Worm (Caenorhabditis elegans) whole organism, young adult: ENCODE measurements around the gene btbd-10.
"Not testable (repeated sequence)": the region's sequence is repeated elsewhere in the genome, so short reads cannot be mapped to it uniquely, and the experiment has no call there.

Experiments used
- B0261.1 ChIP-seq: sonication (generic microtip); optimal IDR thresholded peaks from 2 replicates; lab custom pipeline; 2016; ENCODE audit warnings: mild to moderate bottlenecking, missing genetic modification characterization, moderate library complexity, missing compliant biosample characterization
- C06A6.2 ChIP-seq: fragments of 200-800 bp; sonication (Bioruptor generic); conservative IDR thresholded peaks from 2 replicates; pipeline ENCODE4 v1.3.6; 2022; ENCODE audit warnings: missing genetic modification characterization, missing compliant biosample characterization
- C17E4.6 ChIP-seq: fragments of 200-800 bp; sonication (Bioruptor generic); IDR thresholded peaks from 2 replicates; pipeline ENCODE4 v1.3.6; 2022; ENCODE audit warnings: missing genetic modification reagents, missing genetic modification characterization, missing compliant biosample characterization
- F33H1.4 ChIP-seq: fragments of 200-800 bp; sonication (Bioruptor generic); IDR thresholded peaks from 2 replicates; pipeline ENCODE4 v1.3.6; 2022; ENCODE audit warnings: missing genetic modification reagents, missing genetic modification characterization, missing compliant biosample characterization
- F37B4.10 ChIP-seq: fragments of 200-800 bp; sonication (Bioruptor generic); IDR thresholded peaks from 2 replicates; pipeline ENCODE4 v1.3.6; 2022; ENCODE audit warnings: missing genetic modification characterization, missing compliant biosample characterization
- K11D2.4 ChIP-seq: fragments of 200-800 bp; sonication (Bioruptor generic); IDR thresholded peaks from 2 replicates; pipeline ENCODE4 v1.3.6; 2022; ENCODE audit warnings: missing genetic modification reagents, missing genetic modification characterization, missing compliant biosample characterization
- T07F8.4 ChIP-seq: sonication (generic microtip); optimal IDR thresholded peaks from 2 replicates; lab custom pipeline; 2016; ENCODE audit warnings: mild to moderate bottlenecking, missing genetic modification characterization, moderate library complexity, missing compliant biosample characterization
- Y53G8AR.9 ChIP-seq: fragments of 200-800 bp; sonication (Bioruptor generic); conservative IDR thresholded peaks from 2 replicates; pipeline ENCODE4 v1.3.6; 2022; ENCODE audit warnings: missing genetic modification reagents, missing genetic modification characterization, missing compliant biosample characterization
- Y56A3A.18 ChIP-seq: fragments of 200-800 bp; sonication (Bioruptor generic); IDR thresholded peaks from 2 replicates; pipeline ENCODE4 v1.3.6; 2022; ENCODE audit warnings: missing genetic modification reagents, missing genetic modification characterization, missing compliant biosample characterization
- Y95B8A.8 ChIP-seq: fragments of 200-800 bp; sonication (Bioruptor generic); IDR thresholded peaks from 2 replicates; pipeline ENCODE4 v1.3.6; 2022; ENCODE audit warnings: missing genetic modification reagents, missing genetic modification characterization, missing compliant biosample characterization
- aptf-2 ChIP-seq: fragments of 200-800 bp; sonication (Bioruptor generic); conservative IDR thresholded peaks from 2 replicates; pipeline ENCODE4 v1.3.6; 2022; ENCODE audit warnings: missing genetic modification reagents, missing genetic modification characterization, missing compliant biosample characterization
- ccch-3 ChIP-seq: fragments of 200-800 bp; sonication (Bioruptor generic); optimal IDR thresholded peaks from 2 replicates; lab custom pipeline; 2018; ENCODE audit warnings: mild to moderate bottlenecking, missing genetic modification characterization, missing compliant biosample characterization
- cebp-1 ChIP-seq, 2 experiments: fragments of 200-800 bp in 1 of 2; sonication (Bioruptor generic) in 1 of 2; sonication (generic microtip) in 1 of 2; IDR thresholded peaks in 1 of 2; optimal IDR thresholded peaks in 1 of 2; 2 replicates each; pipeline versions ENCODE4 v1.3.6 to Lab custom; 2017 to 2022; ENCODE audit warnings: missing compliant biosample characterization in 2 of 2, missing genetic modification characterization in 2 of 2, mild to moderate bottlenecking in 1 of 2, missing genetic modification reagents in 1 of 2, moderate library complexity in 1 of 2
- cebp-2 ChIP-seq: fragments of 200-800 bp; sonication (Bioruptor generic); IDR thresholded peaks from 2 replicates; pipeline ENCODE4 v1.3.6; 2022; ENCODE audit warnings: missing genetic modification characterization, missing compliant biosample characterization
- ceh-40 ChIP-seq: fragments of 200-800 bp; sonication (Bioruptor generic); IDR thresholded peaks from 2 replicates; pipeline ENCODE4 v1.3.6; 2022; ENCODE audit warnings: missing genetic modification characterization, missing compliant biosample characterization
- hmg-1.2 ChIP-seq: fragments of 200-800 bp; sonication (Bioruptor generic); IDR thresholded peaks from 2 replicates; pipeline ENCODE4 v1.3.6; 2022; ENCODE audit warnings: missing genetic modification reagents, missing genetic modification characterization, missing compliant biosample characterization
- hrde-1 ChIP-seq: sonication (generic microtip); optimal IDR thresholded peaks from 2 replicates; lab custom pipeline; 2016; ENCODE audit warnings: missing genetic modification characterization, mild to moderate bottlenecking, missing compliant biosample characterization, moderate library complexity, missing genotype, missing genetic modification reagents, borderline replicate concordance
- lin-26 ChIP-seq: fragments of 200-800 bp; sonication (Bioruptor generic); IDR thresholded peaks from 2 replicates; pipeline ENCODE4 v1.3.6; 2022; ENCODE audit warnings: missing genetic modification reagents, missing genetic modification characterization, missing compliant biosample characterization
- madf-10 ChIP-seq: sonication (generic microtip); optimal IDR thresholded peaks from 2 replicates; lab custom pipeline; 2016; ENCODE audit warnings: mild to moderate bottlenecking, missing genetic modification characterization, missing compliant biosample characterization
- madf-3 ChIP-seq: fragments of 200-800 bp; sonication (Bioruptor generic); IDR thresholded peaks from 2 replicates; pipeline ENCODE4 v1.3.6; 2022; ENCODE audit warnings: missing genetic modification reagents, missing genetic modification characterization, missing compliant biosample characterization
- madf-6 ChIP-seq: fragments of 200-800 bp; sonication (Bioruptor generic); IDR thresholded peaks from 2 replicates; pipeline ENCODE4 v1.3.6; 2022; ENCODE audit warnings: missing genetic modification reagents, missing genetic modification characterization, missing compliant biosample characterization
- mcd-1 ChIP-seq: fragments of 200-800 bp; sonication (Bioruptor generic); IDR thresholded peaks from 2 replicates; pipeline ENCODE4 v1.3.6; 2022; ENCODE audit warnings: missing genetic modification reagents, missing genetic modification characterization, missing compliant biosample characterization
- nfyb-1 ChIP-seq: fragments of 200-800 bp; sonication (Bioruptor generic); IDR thresholded peaks from 2 replicates; pipeline ENCODE4 v1.3.6; 2022; ENCODE audit warnings: missing genetic modification reagents, missing genetic modification characterization, missing compliant biosample characterization
- nhr-120 ChIP-seq: fragments of 200-800 bp; sonication (Bioruptor generic); IDR thresholded peaks from 2 replicates; pipeline ENCODE4 v1.3.6; 2022; ENCODE audit warnings: missing genetic modification characterization, missing compliant biosample characterization
- nhr-179 ChIP-seq: sonication (generic microtip); optimal IDR thresholded peaks from 2 replicates; lab custom pipeline; 2016; ENCODE audit warnings: mild to moderate bottlenecking, missing genetic modification characterization, missing compliant biosample characterization
- nhr-90 ChIP-seq: sonication (generic microtip); optimal IDR thresholded peaks from 2 replicates; lab custom pipeline; 2016; ENCODE audit warnings: missing genotype, mild to moderate bottlenecking, missing genetic modification characterization, missing compliant biosample characterization
- pbrm-1 ChIP-seq: fragments of 200-800 bp; sonication (Bioruptor generic); IDR thresholded peaks from 2 replicates; pipeline ENCODE4 v1.3.6; 2022; ENCODE audit warnings: missing genetic modification reagents, missing genetic modification characterization, missing compliant biosample characterization
- rcor-1 ChIP-seq: fragments of 200-800 bp; sonication (Bioruptor generic); IDR thresholded peaks from 2 replicates; pipeline ENCODE4 v1.3.6; 2022; ENCODE audit warnings: missing genetic modification reagents, missing genetic modification characterization, missing compliant biosample characterization
- rpc-1 ChIP-seq, 2 experiments: fragments of 150-350 bp in 1 of 2; sonication (generic microtip) in 1 of 2; optimal IDR thresholded peaks; 2 replicates each; lab custom pipeline; 2014 to 2018; ENCODE audit warnings: missing biosample characterization in 1 of 2, missing genetic modification characterization in 1 of 2, missing genetic modification reagents in 1 of 2, missing genotype in 1 of 2
- snpc-3.4 ChIP-seq: sonication (generic microtip); optimal IDR thresholded peaks from 2 replicates; lab custom pipeline; 2017; ENCODE audit warnings: missing genetic modification characterization, mild to moderate bottlenecking, missing compliant biosample characterization, antibody characterized with exemption, moderate library complexity, missing genotype, missing genetic modification reagents
- sptf-2 ChIP-seq: fragments of 200-800 bp; sonication (Bioruptor generic); optimal IDR thresholded peaks from 2 replicates; lab custom pipeline; 2018; ENCODE audit warnings: mild to moderate bottlenecking, missing genetic modification characterization, missing compliant biosample characterization
- tbp1 ChIP-seq: fragments of 200-800 bp; sonication (Bioruptor generic); optimal IDR thresholded peaks from 2 replicates; lab custom pipeline; 2018; ENCODE audit warnings: mild to moderate bottlenecking, missing genetic modification characterization, missing compliant biosample characterization
- tlf-1 ChIP-seq: fragments of 200-800 bp; sonication (Bioruptor generic); optimal IDR thresholded peaks from 2 replicates; lab custom pipeline; 2018; ENCODE audit warnings: mild to moderate bottlenecking, missing genetic modification characterization, missing compliant biosample characterization
- unc-130 ChIP-seq: sonication (generic microtip); optimal IDR thresholded peaks from 2 replicates; lab custom pipeline; 2016; ENCODE audit warnings: missing genetic modification reagents, missing genetic modification characterization, missing compliant biosample characterization
- zfh-2 ChIP-seq: fragments of 200-800 bp; sonication (Bioruptor generic); conservative IDR thresholded peaks from 2 replicates; pipeline ENCODE4 v1.3.6; 2022; ENCODE audit warnings: missing genetic modification reagents, missing genetic modification characterization, missing compliant biosample characterization
- zim-3 ChIP-seq: sonication (generic microtip); optimal IDR thresholded peaks from 2 replicates; lab custom pipeline; 2017; ENCODE audit warnings: mild to moderate bottlenecking, missing genetic modification characterization, moderate library complexity, missing compliant biosample characterization
- ztf-22 ChIP-seq: fragments of 200-800 bp; sonication (Bioruptor generic); optimal IDR thresholded peaks from 2 replicates; lab custom pipeline; 2018; ENCODE audit warnings: mild to moderate bottlenecking, missing genetic modification characterization, moderate library complexity, missing compliant biosample characterization
- ztf-25 ChIP-seq: fragments of 200-800 bp; sonication (Bioruptor generic); IDR thresholded peaks from 2 replicates; pipeline ENCODE4 v1.3.6; 2022; ENCODE audit warnings: missing genetic modification reagents, missing genetic modification characterization, missing compliant biosample characterization

The btbd-10 gene

DNA sequence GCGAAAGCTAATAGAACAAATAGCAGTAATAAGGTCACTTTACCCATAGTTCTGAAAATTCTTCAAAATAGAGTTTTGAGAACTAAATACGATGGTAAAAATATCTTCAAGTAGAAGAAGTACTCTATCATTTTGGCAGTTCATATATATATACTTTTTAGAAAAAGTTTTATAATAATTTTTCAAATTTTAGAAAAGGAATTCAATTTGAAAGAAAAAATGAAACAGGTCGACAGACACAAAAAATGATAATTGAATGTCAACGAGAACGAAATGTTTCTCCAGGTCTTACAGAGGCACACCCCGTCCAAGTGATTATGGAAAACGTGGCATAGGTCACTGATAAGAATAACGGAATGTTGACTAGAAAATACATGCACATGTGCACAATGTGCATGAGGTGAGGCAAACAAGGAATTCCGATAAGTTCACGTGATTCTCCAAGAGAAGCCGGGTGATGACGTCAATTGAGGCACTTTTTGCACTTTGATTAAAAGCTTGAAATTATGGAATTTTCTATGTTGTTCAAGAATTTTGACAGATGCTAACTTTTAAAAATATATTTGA is 20.5 kb downstream of the btbd-10 start, which contains the start of gene aagr-2 (continued):
- peak; percentile 18 for TF ChIP-seq ztf-22
- TF ChIP-seq Y95B8A.8 = 0 out of 2 replicates have a peak, but pooled peaks have one; percentile 8
- peak; percentile 54 for TF ChIP-seq nhr-90 (tag; lab: Kevin White, UChicago)
- TF ChIP-seq C17E4.6 = no peak
- TF ChIP-seq madf-3 (GFP tag; lab: Robert Waterston, UW) = no peak

DNA sequence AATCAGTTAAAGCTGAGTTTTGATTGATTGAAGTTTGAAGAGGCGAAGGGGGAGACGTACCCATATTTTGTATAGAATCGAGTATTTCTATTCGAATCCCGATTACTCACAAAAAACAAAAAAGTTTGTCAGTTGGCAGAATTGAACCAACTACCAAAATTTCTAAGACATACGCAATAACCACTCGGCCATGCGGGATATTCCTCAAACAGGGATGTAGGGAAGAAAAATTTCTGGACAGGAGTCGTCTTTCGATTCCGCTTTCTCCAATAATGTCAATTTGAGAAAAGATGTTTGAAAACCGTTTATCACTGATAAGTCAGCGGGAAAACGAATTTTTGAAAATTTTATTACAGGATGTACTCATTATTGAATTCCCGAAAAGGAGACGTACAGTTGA is 23.6 kb downstream of the btbd-10 start:
- TF ChIP-seq cebp-2 (GFP tag; lab: Robert Waterston, UW) (0 out of 2 replicates have a peak, but pooled peaks have one; percentile 22), aptf-2 (GFP tag; lab: Robert Waterston, UW) (0 out of 2 replicates have a peak, but pooled peaks have one; percentile 10), nfyb-1 (GFP tag; lab: Robert Waterston, UW) (peak; percentile 49; the same call in 1 of the 2 replicates), ztf-25 (GFP tag; lab: Robert Waterston, UW) (peak; percentile 87), lin-26 (GFP tag; lab: Robert Waterston, UW) (peak; percentile 96), rpc-1 (tag; optimal IDR thresholded peaks at IDR 0.05; lab: Kevin White, UChicago) (peak; percentile 44), ceh-40 (GFP tag; lab: Robert Waterston, UW) (0 out of 2 replicates have a peak, but pooled peaks have one; percentile 69), F33H1.4 (0 out of 2 replicates have a peak, but pooled peaks have one; percentile 16), hmg-1.2 (peak; percentile 74), Y53G8AR.9 (GFP tag; lab: Robert Waterston, UW) (0 out of 2 replicates have a peak, but pooled peaks have one; percentile 28), madf-6 (GFP tag; lab: Robert Waterston, UW) (peak; percentile 57; the same call in 1 of the 2 replicates), rcor-1 (GFP tag; lab: Robert Waterston, UW) (0 out of 2 replicates have a peak, but pooled peaks have one; percentile 13), pbrm-1 (GFP tag; lab: Robert Waterston, UW) (0 out of 2 replicates have a peak, but pooled peaks have one; percentile 28), tbp1 (GFP tag; lab: Kevin White, UChicago) (peak; percentile 84), cebp-1 (GFP tag; IDR thresholded peaks at IDR 0.05; lab: Robert Waterston, UW) (peak; percentile 32; the same call in 1 of the 2 replicates), mcd-1 (0 out of 2 replicates have a peak, but pooled peaks have one; percentile 22), B0261.1 (tag; lab: Kevin White, UChicago) (peak; percentile 61), C06A6.2 (0 out of 2 replicates have a peak, but pooled peaks have one; percentile 15), Y56A3A.18 (GFP tag; lab: Robert Waterston, UW) (0 out of 2 replicates have a peak, but pooled peaks have one; percentile 38)
- not testable (repeated sequence) for TF ChIP-seq rpc-1 (optimal IDR thresholded peaks at IDR 0.05; lab: Kevin White, UChicago); cebp-1 (tag; optimal IDR thresholded peaks at IDR 0.05; lab: Kevin White, UChicago)

DNA sequence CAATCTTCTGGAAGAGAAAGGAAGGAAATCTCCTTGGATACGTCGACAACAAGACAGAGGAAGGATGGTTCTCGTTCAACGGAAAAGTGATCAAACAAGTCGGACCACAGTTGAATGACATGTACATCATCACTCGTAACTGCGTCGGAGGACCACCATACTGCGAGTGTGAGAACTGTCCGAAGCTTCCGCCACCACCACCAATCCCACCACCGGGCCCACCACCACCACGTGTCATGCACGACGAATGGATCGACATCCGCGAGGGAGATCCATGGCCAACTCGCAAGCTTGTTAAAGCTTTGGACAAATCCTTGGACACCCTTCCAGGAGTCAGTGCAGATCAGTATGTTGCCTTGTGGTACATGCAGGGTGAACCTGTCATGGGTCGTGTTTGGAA is 26.5 kb downstream of the btbd-10 start:
- TF ChIP-seq T07F8.4 (no peak), K11D2.4 (GFP tag; lab: Robert Waterston, UW) (no peak), tlf-1 (no peak), nhr-179 (tag; lab: Kevin White, UChicago) (no peak), F37B4.10 (no peak), zfh-2 (GFP tag; lab: Robert Waterston, UW) (no peak), ztf-25 (GFP tag; lab: Robert Waterston, UW) (no peak), zim-3 (tag; lab: Kevin White, UChicago) (no peak), rpc-1 (optimal IDR thresholded peaks at IDR 0.05; lab: Kevin White, UChicago) (no peak), rpc-1 (tag; optimal IDR thresholded peaks at IDR 0.05; lab: Kevin White, UChicago) (no peak), sptf-2 (GFP tag; lab: Kevin White, UChicago) (no peak), ztf-22 (no peak), hrde-1 (tag; lab: Kevin White, UChicago) (no peak), snpc-3.4 (tag; lab: Kevin White, UChicago) (no peak), unc-130 (GFP tag; lab: Kevin White, UChicago) (no peak), ccch-3 (GFP tag; lab: Kevin White, UChicago) (no peak), madf-10 (no peak), nhr-120 (GFP tag; lab: Robert Waterston, UW) (no peak)
